Fruit fly (Drosophila melanogaster): ENCODE results near the gene CHOp24.

- TF ChIP-seq CTCF (optimal IDR thresholded peaks at IDR 0.05) (peak; percentile 51 to 52), CG8478 (optimal IDR thresholded peaks at IDR 0.05) (no peak)
Measured at dm6 chrX:4511575-4511974, 29.1 kb upstream of the CHOp24 start.
